Worm (Caenorhabditis elegans) whole organism, L4 larva: Measurements from ENCODE around the gene clec-57.

Experiments used
- D1046.2 ChIP-seq: fragments of 200-800 bp; sonication (Bioruptor generic); IDR thresholded peaks from 2 replicates; pipeline ENCODE4 v1.3.6; 2022; ENCODE audit warnings: missing genetic modification characterization, missing compliant biosample characterization
- F10B5.3 ChIP-seq: sonication (generic microtip); optimal IDR thresholded peaks from 2 replicates; lab custom pipeline; 2016; ENCODE audit warnings: mild to moderate bottlenecking, missing genetic modification characterization, missing compliant biosample characterization
- F49E8.2 ChIP-seq: sonication (generic microtip); optimal IDR thresholded peaks from 2 replicates; lab custom pipeline; 2016; ENCODE audit warnings: missing compliant biosample characterization, mild to moderate bottlenecking, missing genetic modification characterization, borderline replicate concordance
- T26A8.4 ChIP-seq: fragments of 200-800 bp; sonication (Bioruptor generic); IDR thresholded peaks from 2 replicates; pipeline ENCODE4 v1.3.6; 2022; ENCODE audit warnings: missing genetic modification characterization, missing compliant biosample characterization
- Y5F2A.4 ChIP-seq: fragments of 200-800 bp; sonication (Bioruptor generic); optimal IDR thresholded peaks from 2 replicates; lab custom pipeline; 2018; ENCODE audit warnings: mild to moderate bottlenecking, missing genetic modification characterization, missing compliant biosample characterization
- aha-1 ChIP-seq: fragments of 150-350 bp; peaks from one replicate; lab custom pipeline; 2014; ENCODE audit warnings: missing biosample characterization, missing genetic modification characterization
- aly-2 ChIP-seq: sonication (generic microtip); optimal IDR thresholded peaks from 2 replicates; lab custom pipeline; 2018; ENCODE audit warnings: missing biosample characterization, missing genetic modification characterization
- ceh-20 ChIP-seq: fragments of 200-800 bp; sonication (Bioruptor generic); IDR thresholded peaks from 2 replicates; pipeline ENCODE4 v1.3.6; 2022; ENCODE audit warnings: missing genetic modification reagents, missing genetic modification characterization, missing compliant biosample characterization
- ceh-28 ChIP-seq: fragments of 150-350 bp; optimal IDR thresholded peaks from 2 replicates; lab custom pipeline; 2014; ENCODE audit warnings: missing biosample characterization, missing genetic modification reagents, missing genetic modification characterization
- ceh-62 ChIP-seq: sonication (generic microtip); optimal IDR thresholded peaks from 2 replicates; lab custom pipeline; 2017; ENCODE audit warnings: missing biosample characterization, missing genetic modification characterization
- ceh-82 ChIP-seq: sonication (generic microtip); optimal IDR thresholded peaks from 2 replicates; lab custom pipeline; 2017; ENCODE audit warnings: missing biosample characterization, missing genetic modification characterization
- cey-2 ChIP-seq: sonication (generic microtip); optimal IDR thresholded peaks from 3 replicates; lab custom pipeline; 2017; ENCODE audit warnings: missing genetic modification characterization, mild to moderate bottlenecking, missing compliant biosample characterization, antibody characterized with exemption, borderline replicate concordance; ENCODE audit not compliant: insufficient read depth
- ctbp-1 ChIP-seq: fragments of 200-800 bp; sonication (Bioruptor generic); IDR thresholded peaks from 2 replicates; pipeline ENCODE4 v1.3.6; 2022; ENCODE audit warnings: missing genetic modification reagents, missing genetic modification characterization, missing compliant biosample characterization
- daf-12 ChIP-seq: fragments of 150-350 bp; optimal IDR thresholded peaks from 2 replicates; lab custom pipeline; 2014; ENCODE audit warnings: missing biosample characterization, missing genetic modification reagents, missing genetic modification characterization
- daf-16 ChIP-seq, 3 experiments: sonication (generic microtip); optimal IDR thresholded peaks; 2 replicates each; lab custom pipeline; 2016 to 2017; ENCODE audit warnings: missing genetic modification characterization in 3 of 3, missing genetic modification reagents in 3 of 3, mild to moderate bottlenecking in 2 of 3, missing compliant biosample characterization in 2 of 3, missing biosample characterization in 1 of 3, moderate library complexity in 1 of 3
- daf-19 ChIP-seq: fragments of 200-800 bp; sonication (Bioruptor generic); conservative IDR thresholded peaks from 2 replicates; pipeline ENCODE4 v1.3.6; 2022; ENCODE audit warnings: missing genetic modification characterization, missing compliant biosample characterization
- dmd-6 ChIP-seq: fragments of 200-800 bp; sonication (Bioruptor generic); IDR thresholded peaks from 2 replicates; pipeline ENCODE4 v1.3.6; 2022; ENCODE audit warnings: missing genetic modification reagents, missing genetic modification characterization, missing compliant biosample characterization
- dmd-8 ChIP-seq: fragments of 200-800 bp; sonication (Bioruptor generic); IDR thresholded peaks from 2 replicates; pipeline ENCODE4 v1.3.6; 2022; ENCODE audit warnings: missing genetic modification characterization, missing compliant biosample characterization
- egl-27 ChIP-seq: sonication (generic microtip); optimal IDR thresholded peaks from 3 replicates; lab custom pipeline; 2017; ENCODE audit warnings: missing biosample characterization, missing genetic modification reagents, missing genetic modification characterization
- fos-1 ChIP-seq: fragments of 150-350 bp; optimal IDR thresholded peaks from 2 replicates; lab custom pipeline; 2014; ENCODE audit warnings: missing biosample characterization, missing genetic modification characterization
- hif-1 ChIP-seq, 2 experiments: sonication (generic microtip); optimal IDR thresholded peaks; 2 replicates each; lab custom pipeline; 2016 to 2017; ENCODE audit warnings: missing compliant biosample characterization in 2 of 2, missing genetic modification characterization in 2 of 2, missing genetic modification reagents in 2 of 2, missing genotype in 2 of 2, mild to moderate bottlenecking in 1 of 2
- hmg-1.1 ChIP-seq: fragments of 200-800 bp; sonication (Bioruptor generic); IDR thresholded peaks from 2 replicates; pipeline ENCODE4 v1.3.6; 2022; ENCODE audit warnings: missing genetic modification reagents, missing genetic modification characterization, missing compliant biosample characterization
- jun-1 ChIP-seq: fragments of 150-350 bp; optimal IDR thresholded peaks from 2 replicates; lab custom pipeline; 2014; ENCODE audit warnings: missing biosample characterization, missing genetic modification reagents, missing genetic modification characterization
- lim-7 ChIP-seq: fragments of 200-800 bp; sonication (Bioruptor generic); IDR thresholded peaks from 2 replicates; pipeline ENCODE4 v1.3.6; 2022; ENCODE audit warnings: missing genetic modification characterization, missing compliant biosample characterization
- lin-1 ChIP-seq: fragments of 200-800 bp; sonication (Bioruptor generic); IDR thresholded peaks from 2 replicates; pipeline ENCODE4 v1.3.6; 2022; ENCODE audit warnings: missing genetic modification reagents, missing genetic modification characterization, missing compliant biosample characterization
- lin-13 ChIP-seq: fragments of 150-350 bp; optimal IDR thresholded peaks from 2 replicates; lab custom pipeline; 2014; ENCODE audit warnings: missing biosample characterization, missing genetic modification reagents, missing genetic modification characterization
- lin-38 ChIP-seq: fragments of 200-800 bp; sonication (Bioruptor generic); IDR thresholded peaks from 2 replicates; pipeline ENCODE4 v1.3.6; 2022; ENCODE audit warnings: missing genetic modification reagents, missing genetic modification characterization, missing compliant biosample characterization
- lin-39 ChIP-seq: fragments of 150-350 bp; optimal IDR thresholded peaks from 2 replicates; lab custom pipeline; 2014; ENCODE audit warnings: missing biosample characterization, missing genetic modification reagents, missing genetic modification characterization
- lsy-2 ChIP-seq, 2 experiments: fragments of 150-350 bp in 1 of 2; sonication (generic microtip) in 1 of 2; optimal IDR thresholded peaks; 2 replicates each; lab custom pipeline; 2014 to 2017; ENCODE audit warnings: missing biosample characterization in 2 of 2, missing genetic modification characterization in 2 of 2
- madf-9 ChIP-seq: fragments of 200-800 bp; sonication (Bioruptor generic); conservative IDR thresholded peaks from 2 replicates; pipeline ENCODE4 v1.3.6; 2022; ENCODE audit warnings: missing genetic modification reagents, missing genetic modification characterization, missing compliant biosample characterization
- mdl-1 ChIP-seq, 2 experiments: fragments of 150-350 bp in 1 of 2; sonication (generic microtip) in 1 of 2; optimal IDR thresholded peaks; 2 replicates each; lab custom pipeline; 2014 to 2017; ENCODE audit warnings: missing biosample characterization in 2 of 2, missing genetic modification characterization in 2 of 2
- mdt-29 ChIP-seq: fragments of 200-800 bp; sonication (Bioruptor generic); IDR thresholded peaks from 2 replicates; pipeline ENCODE4 v1.3.6; 2022; ENCODE audit warnings: missing genetic modification reagents, missing genetic modification characterization, missing compliant biosample characterization
- mep-1 ChIP-seq: fragments of 150-350 bp; sonication (generic microtip); optimal IDR thresholded peaks from 3 replicates; lab custom pipeline; 2014; ENCODE audit warnings: missing biosample characterization, missing genetic modification characterization
- mes-2 ChIP-seq: sonication (generic microtip); optimal IDR thresholded peaks from 2 replicates; lab custom pipeline; 2016; ENCODE audit warnings: missing genotype, mild to moderate bottlenecking, missing genetic modification characterization, missing compliant biosample characterization; ENCODE audit not compliant: poor library complexity, severe bottlenecking
- mxl-3 ChIP-seq: fragments of 200-800 bp; sonication (Bioruptor generic); optimal IDR thresholded peaks from 2 replicates; lab custom pipeline; 2018; ENCODE audit warnings: mild to moderate bottlenecking, missing genetic modification characterization, missing compliant biosample characterization
- nhr-111 ChIP-seq: fragments of 200-800 bp; sonication (Bioruptor generic); optimal IDR thresholded peaks from 2 replicates; lab custom pipeline; 2018; ENCODE audit warnings: mild to moderate bottlenecking, missing genetic modification characterization, missing compliant biosample characterization
- nhr-237 ChIP-seq: sonication (generic microtip); optimal IDR thresholded peaks from 2 replicates; lab custom pipeline; 2017; ENCODE audit warnings: missing biosample characterization, missing genetic modification characterization
- nhr-25 ChIP-seq: sonication (generic microtip); optimal IDR thresholded peaks from 2 replicates; lab custom pipeline; 2017; ENCODE audit warnings: missing genetic modification characterization, mild to moderate bottlenecking, missing compliant biosample characterization, antibody characterized with exemption, moderate library complexity, borderline replicate concordance; ENCODE audit not compliant: insufficient read depth
- nhr-41 ChIP-seq: fragments of 200-800 bp; sonication (Bioruptor generic); IDR thresholded peaks from 2 replicates; pipeline ENCODE4 v1.3.6; 2022; ENCODE audit warnings: missing genetic modification reagents, missing genetic modification characterization, missing compliant biosample characterization
- nhr-42 ChIP-seq: fragments of 200-800 bp; sonication (Bioruptor generic); IDR thresholded peaks from 2 replicates; pipeline ENCODE4 v1.3.6; 2022; ENCODE audit warnings: missing genetic modification characterization, missing compliant biosample characterization
- nhr-76 ChIP-seq: fragments of 150-350 bp; optimal IDR thresholded peaks from 2 replicates; lab custom pipeline; 2014; ENCODE audit warnings: missing biosample characterization, missing genetic modification characterization
- pqm-1 ChIP-seq: sonication (generic microtip); optimal IDR thresholded peaks from 2 replicates; lab custom pipeline; 2017; ENCODE audit warnings: missing biosample characterization, missing genetic modification characterization
- snpc-4 ChIP-seq: fragments of 150-350 bp; optimal IDR thresholded peaks from 2 replicates; lab custom pipeline; 2014; ENCODE audit warnings: missing biosample characterization, missing genetic modification characterization
- spr-1 ChIP-seq: sonication (generic microtip); optimal IDR thresholded peaks from 2 replicates; lab custom pipeline; 2016; ENCODE audit warnings: mild to moderate bottlenecking, missing genetic modification characterization, missing compliant biosample characterization
- spr-3 ChIP-seq: fragments of 200-800 bp; sonication (Bioruptor generic); optimal IDR thresholded peaks from 2 replicates; lab custom pipeline; 2018; ENCODE audit warnings: mild to moderate bottlenecking, missing genetic modification characterization, missing compliant biosample characterization
- unc-39 ChIP-seq: sonication (generic microtip); optimal IDR thresholded peaks from 2 replicates; lab custom pipeline; 2017; ENCODE audit warnings: missing biosample characterization, missing genetic modification characterization
- vab-7 ChIP-seq: fragments of 200-800 bp; sonication (Bioruptor generic); IDR thresholded peaks from 2 replicates; pipeline ENCODE4 v1.3.6; 2022; ENCODE audit warnings: missing genetic modification reagents, missing genetic modification characterization, missing compliant biosample characterization
- zag-1 ChIP-seq: fragments of 150-350 bp; optimal IDR thresholded peaks from 2 replicates; lab custom pipeline; 2014; ENCODE audit warnings: missing biosample characterization, missing genetic modification characterization
- zfp-3 ChIP-seq: fragments of 200-800 bp; sonication (Bioruptor generic); conservative IDR thresholded peaks from 2 replicates; pipeline ENCODE4 v1.3.6; 2022; ENCODE audit warnings: missing genetic modification reagents, missing genetic modification characterization, missing compliant biosample characterization
- zip-11 ChIP-seq: fragments of 200-800 bp; sonication (Bioruptor generic); IDR thresholded peaks from 2 replicates; pipeline ENCODE4 v1.3.6; 2022; ENCODE audit warnings: missing genetic modification characterization, missing compliant biosample characterization
- ztf-11 ChIP-seq: fragments of 150-350 bp; optimal IDR thresholded peaks from 2 replicates; lab custom pipeline; 2014; ENCODE audit warnings: missing biosample characterization, missing genetic modification characterization

The clec-57 gene

ce11 chrV:14505745-14506214 lies 36.7 kb downstream of the clec-57 start (continued):
- TF ChIP-seq mdt-29 (GFP tag; lab: Robert Waterston, UW) (no peak), dmd-6 (GFP tag; lab: Robert Waterston, UW) (peak; percentile 75), F10B5.3 (tag; lab: Kevin White, UChicago) (no peak), mdl-1 (tag; optimal IDR thresholded peaks at IDR 0.05; lab: Kevin White, UChicago) (peak; percentile 52 to 56), daf-12 (tag; lab: Kevin White, UChicago) (no peak), aly-2 (tag; lab: Kevin White, UChicago) (no peak), T26A8.4 (GFP tag; lab: Robert Waterston, UW) (no peak), ztf-11 (no peak), fos-1 (tag; lab: Kevin White, UChicago) (no peak), mep-1 (tag; lab: Kevin White, UChicago) (peak; percentile 2), spr-3 (no peak), Y5F2A.4 (no peak), lsy-2 (tag; optimal IDR thresholded peaks at IDR 0.05; lab: Kevin White, UChicago) (no peak), aha-1 (tag; lab: Kevin White, UChicago) (peak; percentile 81), madf-9 (GFP tag; lab: Robert Waterston, UW) (no peak), unc-39 (tag; lab: Kevin White, UChicago) (no peak), hif-1 (tag; optimal IDR thresholded peaks at IDR 0.05; lab: Kevin White, UChicago) (no peak), ceh-20 (GFP tag; lab: Robert Waterston, UW) (no peak), daf-16 (GFP tag; optimal IDR thresholded peaks at IDR 0.05; lab: Kevin White, UChicago) (no peak), daf-16 (tag; optimal IDR thresholded peaks at IDR 0.05; lab: Kevin White, UChicago) (no peak), nhr-42 (no peak), dmd-8 (GFP tag; lab: Robert Waterston, UW) (no peak), D1046.2 (GFP tag; lab: Robert Waterston, UW) (no peak), nhr-25 (tag; lab: Kevin White, UChicago) (peak; percentile 4), cey-2 (tag; lab: Kevin White, UChicago) (peak; percentile 62), snpc-4 (tag; lab: Kevin White, UChicago) (no peak), egl-27 (tag; lab: Kevin White, UChicago) (no peak), zag-1 (tag; lab: Kevin White, UChicago) (no peak), lim-7 (GFP tag; lab: Robert Waterston, UW) (no peak), nhr-41 (GFP tag; lab: Robert Waterston, UW) (no peak), mxl-3 (GFP tag; lab: Kevin White, UChicago) (peak; percentile 92), F49E8.2 (tag; lab: Kevin White, UChicago) (no peak), ceh-62 (no peak), mes-2 (tag; lab: Kevin White, UChicago) (peak; percentile 34), lin-38 (GFP tag; lab: Robert Waterston, UW) (no peak), hmg-1.1 (GFP tag; lab: Robert Waterston, UW) (no peak), pqm-1 (peak; percentile 77), nhr-76 (no peak), lin-1 (GFP tag; lab: Robert Waterston, UW) (peak; percentile 28; the same call in 1 of the 2 replicates), jun-1 (tag; lab: Kevin White, UChicago) (no peak), lin-13 (GFP tag; lab: Kevin White, UChicago) (no peak), ctbp-1 (GFP tag; lab: Robert Waterston, UW) (no peak), ceh-28 (tag; lab: Kevin White, UChicago) (no peak), ceh-82 (tag; lab: Kevin White, UChicago) (no peak), nhr-111 (GFP tag; lab: Kevin White, UChicago) (no peak), zfp-3 (no peak), lin-39 (tag; lab: Kevin White, UChicago) (no peak), nhr-237 (tag; lab: Kevin White, UChicago) (no peak), spr-1 (tag; lab: Kevin White, UChicago) (peak; percentile 69), zip-11 (GFP tag; lab: Robert Waterston, UW) (no peak), vab-7 (GFP tag; lab: Robert Waterston, UW) (no peak), daf-19 (GFP tag; lab: Robert Waterston, UW) (no peak)
